Worm (Caenorhabditis elegans) whole organism, L2 larva: ENCODE results near the gene C46E10.8.

Source experiments
- C34F6.9 ChIP-seq: fragments of 150-350 bp; optimal IDR thresholded peaks from 2 replicates; lab custom pipeline; 2014; ENCODE audit warnings: missing biosample characterization, missing genetic modification characterization
- R02D3.7 ChIP-seq: fragments of 150-350 bp; optimal IDR thresholded peaks from 2 replicates; lab custom pipeline; 2014; ENCODE audit warnings: missing biosample characterization, missing genetic modification characterization
- ZK546.5 ChIP-seq: sonication (generic microtip); optimal IDR thresholded peaks from 2 replicates; lab custom pipeline; 2017; ENCODE audit warnings: missing biosample characterization, missing genetic modification characterization
- ama-1 ChIP-seq: fragments of 150-350 bp; optimal IDR thresholded peaks from 2 replicates; lab custom pipeline; 2018; ENCODE audit warnings: inconsistent platforms
- ceh-82 ChIP-seq: fragments of 150-350 bp; optimal IDR thresholded peaks from 2 replicates; lab custom pipeline; 2014; ENCODE audit warnings: missing biosample characterization, missing genetic modification characterization
- mbf-1 ChIP-seq: sonication (generic microtip); optimal IDR thresholded peaks from 2 replicates; lab custom pipeline; 2017; ENCODE audit warnings: missing biosample characterization, missing genetic modification characterization
- mdl-1 ChIP-seq, 2 experiments: fragments of 150-350 bp in 1 of 2; sonication (generic microtip) in 1 of 2; optimal IDR thresholded peaks; 2 replicates each; lab custom pipeline; 2017; ENCODE audit warnings: missing biosample characterization in 2 of 2, missing genetic modification characterization in 2 of 2
- nhr-10 ChIP-seq: sonication (generic microtip); optimal IDR thresholded peaks from 2 replicates; lab custom pipeline; 2017; ENCODE audit warnings: missing biosample characterization, missing genetic modification characterization
- nhr-237 ChIP-seq: fragments of 150-350 bp; optimal IDR thresholded peaks from 2 replicates; lab custom pipeline; 2014; ENCODE audit warnings: missing biosample characterization, missing genetic modification characterization
- zag-1 ChIP-seq: fragments of 150-350 bp; optimal IDR thresholded peaks from 2 replicates; lab custom pipeline; 2014; ENCODE audit warnings: missing biosample characterization, missing genetic modification characterization
- ztf-4 ChIP-seq: fragments of 150-350 bp; optimal IDR thresholded peaks from 2 replicates; lab custom pipeline; 2014; ENCODE audit warnings: missing biosample characterization, missing genetic modification characterization

DNA sequence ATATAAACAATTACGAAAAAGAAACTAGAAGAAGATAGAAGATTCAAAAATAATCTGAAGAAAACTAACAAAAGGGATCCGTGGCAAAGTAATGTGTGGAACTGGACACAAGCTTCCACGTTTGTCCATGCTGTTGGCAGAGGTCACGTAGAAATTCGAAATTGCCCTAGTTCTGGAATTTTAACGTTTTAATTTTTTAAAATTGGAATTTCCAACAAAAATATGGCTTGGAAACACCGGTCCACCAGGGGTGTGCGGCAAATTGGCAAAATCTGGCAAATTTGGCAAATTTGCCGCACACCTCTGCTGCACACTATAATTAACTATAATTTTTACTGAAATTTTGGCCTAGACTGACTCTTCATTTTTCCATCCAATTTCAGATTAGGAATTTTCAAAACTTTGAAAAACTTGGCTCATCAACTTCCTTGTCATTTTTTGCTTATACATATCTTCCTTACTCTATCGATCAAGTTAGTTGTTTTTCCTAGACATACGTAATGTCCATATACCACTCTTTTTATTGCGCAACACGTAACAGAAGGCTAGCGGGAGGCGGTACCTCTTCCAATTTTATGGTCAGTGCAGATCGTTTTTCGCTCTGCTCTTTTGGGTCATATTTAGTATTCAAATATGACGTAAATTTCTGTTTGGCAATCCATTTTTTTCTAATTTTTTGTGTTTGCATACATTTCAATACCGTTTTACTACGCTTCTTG is 46.4 kb downstream of the C46E10.8 start, which contains the start of gene F19B10.10:
- TF ChIP-seq mdl-1 (tag; optimal IDR thresholded peaks at IDR 0.05; lab: Kevin White, UChicago) (no peak), ztf-4 (tag; lab: Kevin White, UChicago) (no peak), ama-1 (no peak), ceh-82 (tag; lab: Kevin White, UChicago) (no peak), nhr-237 (tag; lab: Kevin White, UChicago) (no peak), C34F6.9 (tag; lab: Kevin White, UChicago) (no peak), mbf-1 (no peak), zag-1 (tag; lab: Kevin White, UChicago) (no peak), R02D3.7 (tag; lab: Kevin White, UChicago) (no peak), ZK546.5 (no peak), nhr-10 (no peak)
